Worm (Caenorhabditis elegans) whole organism, L4 larva: Measurements from ENCODE around the gene D1022.5.

ENCODE experiments used
- D1046.2 ChIP-seq: fragments of 200-800 bp; sonication (Bioruptor generic); IDR thresholded peaks from 2 replicates; pipeline ENCODE4 v1.3.6; 2022; ENCODE audit warnings: missing genetic modification characterization, missing compliant biosample characterization
- F44E2.7 ChIP-seq: fragments of 200-800 bp; sonication (Bioruptor generic); IDR thresholded peaks from 2 replicates; pipeline ENCODE4 v2.1.2; 2022; ENCODE audit warnings: missing genetic modification characterization, missing compliant biosample characterization
- T20F7.1 ChIP-seq: fragments of 200-800 bp; sonication (Bioruptor generic); optimal IDR thresholded peaks from 2 replicates; lab custom pipeline; 2018; ENCODE audit warnings: mild to moderate bottlenecking, missing genetic modification characterization, missing compliant biosample characterization
- T26A8.4 ChIP-seq: fragments of 200-800 bp; sonication (Bioruptor generic); IDR thresholded peaks from 2 replicates; pipeline ENCODE4 v1.3.6; 2022; ENCODE audit warnings: missing genetic modification characterization, missing compliant biosample characterization
- aha-1 ChIP-seq: fragments of 150-350 bp; peaks from one replicate; lab custom pipeline; 2014; ENCODE audit warnings: missing biosample characterization, missing genetic modification characterization
- ces-1 ChIP-seq: fragments of 150-350 bp; sonication (generic microtip); optimal IDR thresholded peaks from 4 replicates; lab custom pipeline; 2014; ENCODE audit warnings: missing biosample characterization, missing genetic modification reagents, missing genetic modification characterization
- daf-16 ChIP-seq, 3 experiments: sonication (generic microtip); optimal IDR thresholded peaks; 2 replicates each; lab custom pipeline; 2016 to 2017; ENCODE audit warnings: missing genetic modification characterization in 3 of 3, missing genetic modification reagents in 3 of 3, mild to moderate bottlenecking in 2 of 3, missing compliant biosample characterization in 2 of 3, missing biosample characterization in 1 of 3, moderate library complexity in 1 of 3
- dmd-6 ChIP-seq: fragments of 200-800 bp; sonication (Bioruptor generic); IDR thresholded peaks from 2 replicates; pipeline ENCODE4 v1.3.6; 2022; ENCODE audit warnings: missing genetic modification reagents, missing genetic modification characterization, missing compliant biosample characterization
- dmd-8 ChIP-seq: fragments of 200-800 bp; sonication (Bioruptor generic); IDR thresholded peaks from 2 replicates; pipeline ENCODE4 v1.3.6; 2022; ENCODE audit warnings: missing genetic modification characterization, missing compliant biosample characterization
- fkh-10 ChIP-seq: fragments of 150-350 bp; optimal IDR thresholded peaks from 2 replicates; lab custom pipeline; 2014; ENCODE audit warnings: missing biosample characterization, missing genetic modification reagents, missing genetic modification characterization
- fos-1 ChIP-seq: fragments of 150-350 bp; optimal IDR thresholded peaks from 2 replicates; lab custom pipeline; 2014; ENCODE audit warnings: missing biosample characterization, missing genetic modification characterization
- hlh-11 ChIP-seq: fragments of 200-800 bp; sonication (Bioruptor generic); optimal IDR thresholded peaks from 2 replicates; lab custom pipeline; 2018; ENCODE audit warnings: mild to moderate bottlenecking, missing genetic modification characterization, missing compliant biosample characterization
- jun-1 ChIP-seq: fragments of 150-350 bp; optimal IDR thresholded peaks from 2 replicates; lab custom pipeline; 2014; ENCODE audit warnings: missing biosample characterization, missing genetic modification reagents, missing genetic modification characterization
- lin-1 ChIP-seq: fragments of 200-800 bp; sonication (Bioruptor generic); IDR thresholded peaks from 2 replicates; pipeline ENCODE4 v1.3.6; 2022; ENCODE audit warnings: missing genetic modification reagents, missing genetic modification characterization, missing compliant biosample characterization
- lin-15B ChIP-seq: fragments of 150-350 bp; sonication (generic microtip); optimal IDR thresholded peaks from 3 replicates; lab custom pipeline; 2014; ENCODE audit warnings: missing biosample characterization, missing genetic modification characterization
- lin-38 ChIP-seq: fragments of 200-800 bp; sonication (Bioruptor generic); IDR thresholded peaks from 2 replicates; pipeline ENCODE4 v1.3.6; 2022; ENCODE audit warnings: missing genetic modification reagents, missing genetic modification characterization, missing compliant biosample characterization
- lsy-2 ChIP-seq, 2 experiments: fragments of 150-350 bp in 1 of 2; sonication (generic microtip) in 1 of 2; optimal IDR thresholded peaks; 2 replicates each; lab custom pipeline; 2014 to 2017; ENCODE audit warnings: missing biosample characterization in 2 of 2, missing genetic modification characterization in 2 of 2
- mdl-1 ChIP-seq, 2 experiments: fragments of 150-350 bp in 1 of 2; sonication (generic microtip) in 1 of 2; optimal IDR thresholded peaks; 2 replicates each; lab custom pipeline; 2014 to 2017; ENCODE audit warnings: missing biosample characterization in 2 of 2, missing genetic modification characterization in 2 of 2
- mep-1 ChIP-seq: fragments of 150-350 bp; sonication (generic microtip); optimal IDR thresholded peaks from 3 replicates; lab custom pipeline; 2014; ENCODE audit warnings: missing biosample characterization, missing genetic modification characterization
- mes-2 ChIP-seq: sonication (generic microtip); optimal IDR thresholded peaks from 2 replicates; lab custom pipeline; 2016; ENCODE audit warnings: missing genotype, mild to moderate bottlenecking, missing genetic modification characterization, missing compliant biosample characterization; ENCODE audit not compliant: poor library complexity, severe bottlenecking
- nhr-28 ChIP-seq: fragments of 150-350 bp; optimal IDR thresholded peaks from 2 replicates; lab custom pipeline; 2014; ENCODE audit warnings: missing biosample characterization, missing genetic modification characterization
- nhr-48 ChIP-seq: sonication (generic microtip); optimal IDR thresholded peaks from 2 replicates; lab custom pipeline; 2016; ENCODE audit warnings: mild to moderate bottlenecking, missing genetic modification characterization, missing compliant biosample characterization
- nhr-76 ChIP-seq: fragments of 150-350 bp; optimal IDR thresholded peaks from 2 replicates; lab custom pipeline; 2014; ENCODE audit warnings: missing biosample characterization, missing genetic modification characterization
- nhr-77 ChIP-seq: fragments of 150-350 bp; optimal IDR thresholded peaks from 2 replicates; lab custom pipeline; 2014; ENCODE audit warnings: missing biosample characterization, missing genetic modification characterization
- php-3 ChIP-seq: fragments of 200-800 bp; sonication (Bioruptor generic); IDR thresholded peaks from 2 replicates; pipeline ENCODE4 v1.3.6; 2022; ENCODE audit warnings: missing genetic modification reagents, missing genetic modification characterization, missing compliant biosample characterization
- pqm-1 ChIP-seq: sonication (generic microtip); optimal IDR thresholded peaks from 2 replicates; lab custom pipeline; 2017; ENCODE audit warnings: missing biosample characterization, missing genetic modification characterization
- saeg-2 ChIP-seq: fragments of 200-800 bp; sonication (Bioruptor generic); IDR thresholded peaks from 2 replicates; pipeline ENCODE4 v1.3.6; 2022; ENCODE audit warnings: missing genetic modification reagents, missing genetic modification characterization, missing compliant biosample characterization
- skn-1 ChIP-seq: fragments of 150-350 bp; optimal IDR thresholded peaks from 2 replicates; lab custom pipeline; 2014; ENCODE audit warnings: missing biosample characterization, missing genetic modification characterization
- snpc-4 ChIP-seq: fragments of 150-350 bp; optimal IDR thresholded peaks from 2 replicates; lab custom pipeline; 2014; ENCODE audit warnings: missing biosample characterization, missing genetic modification characterization
- spr-1 ChIP-seq: sonication (generic microtip); optimal IDR thresholded peaks from 2 replicates; lab custom pipeline; 2016; ENCODE audit warnings: mild to moderate bottlenecking, missing genetic modification characterization, missing compliant biosample characterization
- spr-3 ChIP-seq: fragments of 200-800 bp; sonication (Bioruptor generic); optimal IDR thresholded peaks from 2 replicates; lab custom pipeline; 2018; ENCODE audit warnings: mild to moderate bottlenecking, missing genetic modification characterization, missing compliant biosample characterization
- tag-97 ChIP-seq: fragments of 200-800 bp; sonication (Bioruptor generic); IDR thresholded peaks from 2 replicates; pipeline ENCODE4 v1.3.6; 2022; ENCODE audit warnings: missing genetic modification characterization, missing compliant biosample characterization
- tra-1 ChIP-seq: fragments of 200-800 bp; sonication (Bioruptor generic); IDR thresholded peaks from 2 replicates; pipeline ENCODE4 v1.3.6; 2022; ENCODE audit warnings: missing genetic modification reagents, missing genetic modification characterization, missing compliant biosample characterization
- unc-62 ChIP-seq, 3 experiments: fragments of 150-350 bp in 1 of 3; sonication (generic microtip); optimal IDR thresholded peaks in 2 of 3; peaks in 1 of 3; 1 replicate in 1 of 3; 2 replicates in 2 of 3; lab custom pipeline; 2014 to 2017; ENCODE audit warnings: missing biosample characterization in 3 of 3, missing genetic modification characterization in 3 of 3, missing genetic modification reagents in 3 of 3, missing genotype in 1 of 3
- zfp-3 ChIP-seq: fragments of 200-800 bp; sonication (Bioruptor generic); conservative IDR thresholded peaks from 2 replicates; pipeline ENCODE4 v1.3.6; 2022; ENCODE audit warnings: missing genetic modification reagents, missing genetic modification characterization, missing compliant biosample characterization
- ztf-11 ChIP-seq: fragments of 150-350 bp; optimal IDR thresholded peaks from 2 replicates; lab custom pipeline; 2014; ENCODE audit warnings: missing biosample characterization, missing genetic modification characterization
- ztf-7 ChIP-seq: fragments of 150-350 bp; optimal IDR thresholded peaks from 2 replicates; lab custom pipeline; 2014; ENCODE audit warnings: missing biosample characterization, missing genetic modification characterization

D1022.5 gene

DNA sequence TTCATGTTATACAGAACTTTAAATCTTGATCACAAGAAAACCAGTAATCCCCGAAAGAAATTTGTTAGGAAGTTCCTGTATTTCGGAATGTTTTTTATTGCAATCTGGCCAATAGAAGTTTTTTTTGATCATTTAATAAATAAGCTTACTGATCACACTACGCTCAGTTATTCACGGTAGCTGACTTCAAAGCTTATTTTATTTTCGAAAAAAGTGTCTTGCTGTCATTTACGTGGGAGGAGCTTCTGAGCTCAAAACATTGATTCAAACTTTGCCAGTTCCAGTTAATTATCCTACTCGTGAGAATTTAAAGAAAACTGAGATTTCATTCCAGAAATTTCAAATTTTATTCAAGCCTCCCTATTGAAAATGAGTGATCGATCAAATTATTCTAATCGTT is 26.3 kb downstream of the D1022.5 start, which contains the start of gene srd-54:
srd-54 (plus strand) TSS at position 301 of the 400 bp plus-strand sequence.
- no peak for TF ChIP-seq hlh-11
- TF ChIP-seq aha-1 (tag; lab: Kevin White, UChicago) = no peak
- no peak for TF ChIP-seq lin-15B
- TF ChIP-seq dmd-8 (GFP tag; lab: Robert Waterston, UW) = no peak
- no peak for TF ChIP-seq lin-38
- TF ChIP-seq T20F7.1 (GFP tag; lab: Kevin White, UChicago) = no peak
- no peak for TF ChIP-seq fos-1 (tag; lab: Kevin White, UChicago)

DNA sequence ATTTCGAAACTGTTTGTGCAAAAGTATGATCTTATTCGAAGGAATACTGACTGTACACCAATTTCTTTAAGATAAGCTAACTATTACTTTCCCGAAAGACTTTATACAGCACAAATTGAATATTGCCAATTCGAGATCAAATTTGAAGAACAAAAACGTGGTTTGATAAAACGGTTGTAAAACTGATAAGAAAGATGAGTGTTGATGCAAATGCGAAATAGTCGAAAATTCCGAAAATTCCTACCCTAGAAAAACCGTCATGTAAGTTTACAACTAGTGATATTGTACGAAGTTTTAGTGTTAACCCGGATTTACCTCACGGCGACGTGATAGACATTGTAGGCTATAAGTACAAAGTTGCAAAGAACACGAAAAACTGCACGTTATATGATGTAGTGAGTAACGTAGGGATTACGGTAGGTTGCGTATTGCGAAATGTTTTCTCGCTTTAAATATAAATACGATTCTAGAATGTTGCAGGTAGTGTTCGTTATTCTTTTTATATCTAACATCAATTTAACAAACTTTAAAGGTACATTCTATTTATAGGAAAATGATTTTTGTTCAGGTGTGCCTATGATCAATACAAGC is 37.7 kb downstream of the D1022.5 start:
- TF ChIP-seq spr-3 (GFP tag; lab: Kevin White, UChicago) = no peak
- no peak for TF ChIP-seq tag-97 (GFP tag; lab: Robert Waterston, UW)
- TF ChIP-seq lin-1 = no peak
- TF ChIP-seq jun-1 (tag; lab: Kevin White, UChicago) = no peak
- TF ChIP-seq nhr-76 = no peak
- TF ChIP-seq spr-1 = no peak
- no peak for TF ChIP-seq zfp-3 (GFP tag; lab: Robert Waterston, UW)
- TF ChIP-seq nhr-48 (tag; lab: Kevin White, UChicago) = no peak
- TF ChIP-seq mdl-1 (tag; optimal IDR thresholded peaks at IDR 0.05; lab: Kevin White, UChicago) = peak in 1 of 2 experiments; percentile 6
- no peak for TF ChIP-seq F44E2.7 (GFP tag; lab: Robert Waterston, UW)
- no peak for TF ChIP-seq fkh-10 (GFP tag; lab: Kevin White, UChicago)
- TF ChIP-seq nhr-77 (tag; lab: Kevin White, UChicago) = no peak
- TF ChIP-seq mes-2 (tag; lab: Kevin White, UChicago) = no peak
- no peak for TF ChIP-seq snpc-4 (tag; lab: Kevin White, UChicago)
- TF ChIP-seq pqm-1 (tag; lab: Kevin White, UChicago) = peak; percentile 77
- no peak for TF ChIP-seq T26A8.4 (GFP tag; lab: Robert Waterston, UW)
- TF ChIP-seq fos-1 (tag; lab: Kevin White, UChicago) = no peak
- TF ChIP-seq D1046.2 (GFP tag; lab: Robert Waterston, UW) = no peak
- TF ChIP-seq skn-1 (tag; lab: Kevin White, UChicago) = no peak
- no peak for TF ChIP-seq php-3 (GFP tag; lab: Robert Waterston, UW)
- no peak for TF ChIP-seq ztf-11
- TF ChIP-seq tra-1 (GFP tag; lab: Robert Waterston, UW) = no peak
- TF ChIP-seq lsy-2 (tag; optimal IDR thresholded peaks at IDR 0.05; lab: Kevin White, UChicago) = no peak
- TF ChIP-seq nhr-28 (tag; lab: Kevin White, UChicago) = peak; percentile 94
- TF ChIP-seq dmd-6 = peak; percentile 33
- peak in 1 of 2 experiments; percentile 20 for TF ChIP-seq unc-62 (GFP tag; optimal IDR thresholded peaks at IDR 0.05 in 1 of 2; lab: Kevin White, UChicago)
- no peak for TF ChIP-seq unc-62 (tag; optimal IDR thresholded peaks at IDR 0.05; lab: Kevin White, UChicago)
- TF ChIP-seq ztf-7 (tag; lab: Kevin White, UChicago) = no peak
- TF ChIP-seq lin-38 = no peak
- TF ChIP-seq saeg-2 (GFP tag; lab: Robert Waterston, UW) = no peak

ce11 chrII:7420157-7420556 is 38.4 kb downstream of the D1022.5 start:
- TF ChIP-seq mep-1 (tag; lab: Kevin White, UChicago) (peak; percentile 59), lsy-2 (tag; optimal IDR thresholded peaks at IDR 0.05; lab: Kevin White, UChicago) (peak in 1 of 2 experiments; percentile 13), ces-1 (GFP tag; lab: Kevin White, UChicago) (no peak), nhr-28 (tag; lab: Kevin White, UChicago) (peak; percentile 69), daf-16 (GFP tag; optimal IDR thresholded peaks at IDR 0.05; lab: Kevin White, UChicago) (no peak), daf-16 (tag; optimal IDR thresholded peaks at IDR 0.05; lab: Kevin White, UChicago) (peak; percentile 93)
